Fruit fly (Drosophila melanogaster) whole organism, embryonic: Measurements from ENCODE around the gene Spec2.

Experiments used
- Abd-B ChIP-seq: fragments of 200-800 bp; sonication (Bioruptor generic); optimal IDR thresholded peaks from 2 replicates; lab custom pipeline; 2018; ENCODE audit warnings: missing biosample characterization, mild to moderate bottlenecking, missing genetic modification characterization, moderate library complexity
- Awh ChIP-seq: fragments of 200-800 bp; sonication (Bioruptor generic); IDR thresholded peaks from 2 replicates; pipeline ENCODE4, ENCODE4 v1.3.6; 2022; ENCODE audit warnings: missing biosample characterization, missing genetic modification characterization
- CG12659 ChIP-seq: fragments of 200-800 bp; sonication (Bioruptor generic); optimal IDR thresholded peaks from 3 replicates; lab custom pipeline; 2017; ENCODE audit warnings: mild to moderate bottlenecking, missing biosample characterization, missing genetic modification reagents, missing genetic modification characterization
- CG12942 ChIP-seq: fragments of 200-800 bp; sonication (Bioruptor generic); optimal IDR thresholded peaks from 3 replicates; lab custom pipeline; 2016; ENCODE audit warnings: missing biosample characterization, missing genetic modification characterization
- CG14860 ChIP-seq: fragments of 200-800 bp; sonication (Bioruptor generic); IDR thresholded peaks from 3 replicates; pipeline ENCODE4 v1.3.6; 2022; ENCODE audit warnings: missing biosample characterization, missing genetic modification characterization; ENCODE audit not compliant: partially characterized antibody
- CG15601 ChIP-seq: fragments of 200-800 bp; sonication (Bioruptor generic); optimal IDR thresholded peaks from 3 replicates; lab custom pipeline; 2019; ENCODE audit warnings: missing biosample characterization, mild to moderate bottlenecking, missing genetic modification characterization, moderate library complexity
- CG15696 ChIP-seq: fragments of 200-800 bp; sonication (Bioruptor generic); optimal IDR thresholded peaks from 2 replicates; lab custom pipeline; 2019; ENCODE audit warnings: missing biosample characterization, mild to moderate bottlenecking, missing genetic modification characterization, moderate library complexity
- CG17385 ChIP-seq: fragments of 200-800 bp; sonication (Bioruptor generic); optimal IDR thresholded peaks from 3 replicates; lab custom pipeline; 2018; ENCODE audit warnings: missing biosample characterization, mild to moderate bottlenecking, missing genetic modification characterization
- CG17802 ChIP-seq: fragments of 200-800 bp; sonication (Bioruptor generic); optimal IDR thresholded peaks from 2 replicates; lab custom pipeline; 2018; ENCODE audit warnings: missing biosample characterization, mild to moderate bottlenecking, missing genetic modification characterization, moderate library complexity
- CG2875 ChIP-seq: fragments of 200-800 bp; sonication (Bioruptor generic); optimal IDR thresholded peaks from 2 replicates; lab custom pipeline; 2017; ENCODE audit warnings: missing biosample characterization, mild to moderate bottlenecking, missing genetic modification characterization, missing genetic modification reagents
- CG3726 ChIP-seq: fragments of 200-800 bp; sonication (Bioruptor generic); IDR thresholded peaks from 3 replicates; pipeline ENCODE4, ENCODE4 v1.3.6; 2022; ENCODE audit warnings: missing biosample characterization, missing genetic modification characterization
- CG4404 ChIP-seq: fragments of 200-800 bp; sonication (Bioruptor generic); IDR thresholded peaks from 2 replicates; pipeline ENCODE4 v1.3.6; 2022; ENCODE audit warnings: missing biosample characterization, missing genetic modification characterization
- CG5953 ChIP-seq: fragments of 200-800 bp; sonication (Bioruptor generic); IDR thresholded peaks from 2 replicates; pipeline ENCODE4 v1.3.6; 2022; ENCODE audit warnings: missing biosample characterization, missing genetic modification characterization
- CG6813 ChIP-seq: fragments of 200-800 bp; sonication (Bioruptor generic); optimal IDR thresholded peaks from 2 replicates; lab custom pipeline; 2017; ENCODE audit warnings: missing biosample characterization, missing genetic modification characterization, mild to moderate bottlenecking, moderate library complexity, missing genetic modification reagents
- CG7271 ChIP-seq: fragments of 200-800 bp; sonication (Bioruptor generic); optimal IDR thresholded peaks from 2 replicates; lab custom pipeline; 2018; ENCODE audit warnings: missing biosample characterization, mild to moderate bottlenecking, missing genetic modification characterization, moderate library complexity
- CG8359 ChIP-seq: fragments of 200-800 bp; sonication (Bioruptor generic); optimal IDR thresholded peaks from 2 replicates; lab custom pipeline; 2017; ENCODE audit warnings: missing biosample characterization, mild to moderate bottlenecking, missing genetic modification characterization, borderline replicate concordance
- CG8478 ChIP-seq: fragments of >200 bp; optimal IDR thresholded peaks from 2 replicates; lab custom pipeline; 2018
- CG8924 ChIP-seq: fragments of 200-800 bp; optimal IDR thresholded peaks from 3 replicates; lab custom pipeline; 2019; ENCODE audit warnings: missing biosample characterization, mild to moderate bottlenecking, missing genetic modification characterization, moderate library complexity
- CG9876 ChIP-seq: fragments of 200-800 bp; sonication (Bioruptor generic); optimal IDR thresholded peaks from 2 replicates; lab custom pipeline; 2016; ENCODE audit warnings: missing biosample characterization, missing genetic modification characterization
- CG9932 ChIP-seq: fragments of 200-800 bp; sonication (Bioruptor generic); IDR thresholded peaks from 2 replicates; pipeline ENCODE4 v1.3.6; 2022; ENCODE audit warnings: missing biosample characterization, missing genetic modification characterization
- CrebB ChIP-seq: fragments of 200-800 bp; sonication (Bioruptor generic); optimal IDR thresholded peaks from 3 replicates; lab custom pipeline; 2018; ENCODE audit warnings: missing biosample characterization, mild to moderate bottlenecking, missing genetic modification characterization
- D ChIP-seq, 2 experiments: fragments of 200-800 bp in 1 of 2; fragments of >200 bp in 1 of 2; sonication (Bioruptor generic) in 1 of 2; optimal IDR thresholded peaks; 2 replicates in 1 of 2; 3 replicates in 1 of 2; lab custom pipeline; 2017; ENCODE audit warnings: mild to moderate bottlenecking in 1 of 2, missing biosample characterization in 1 of 2, missing genetic modification characterization in 1 of 2, missing genetic modification reagents in 1 of 2
- Dek ChIP-seq: fragments of 200-800 bp; sonication (Bioruptor generic); optimal IDR thresholded peaks from 3 replicates; lab custom pipeline; 2019; ENCODE audit warnings: missing biosample characterization, mild to moderate bottlenecking, missing genetic modification characterization, moderate library complexity
- Dp ChIP-seq: fragments of 200-800 bp; sonication (Bioruptor generic); optimal IDR thresholded peaks from 2 replicates; lab custom pipeline; 2018; ENCODE audit warnings: missing biosample characterization, mild to moderate bottlenecking, missing genetic modification characterization, moderate library complexity
- Elba2 ChIP-seq: fragments of 200-800 bp; sonication (Bioruptor generic); optimal IDR thresholded peaks from 3 replicates; lab custom pipeline; 2016; ENCODE audit warnings: missing biosample characterization, missing genetic modification characterization
- Fer3 ChIP-seq: fragments of 200-800 bp; sonication (Bioruptor generic); optimal IDR thresholded peaks from 2 replicates; lab custom pipeline; 2018; ENCODE audit warnings: missing biosample characterization, mild to moderate bottlenecking, missing genetic modification characterization, moderate library complexity
- H15 ChIP-seq: fragments of 200-800 bp; sonication (Bioruptor generic); IDR thresholded peaks from 3 replicates; pipeline ENCODE4 v1.3.6; 2022; ENCODE audit warnings: missing biosample characterization, missing genetic modification characterization
- Poxn ChIP-seq: fragments of 200-800 bp; sonication (Bioruptor generic); IDR thresholded peaks from 2 replicates; pipeline ENCODE4 v1.3.6; 2022; ENCODE audit warnings: missing biosample characterization, missing genetic modification characterization
- Sry-β ChIP-seq: fragments of 200-800 bp; sonication (Bioruptor generic); optimal IDR thresholded peaks from 2 replicates; lab custom pipeline; 2018; ENCODE audit warnings: missing biosample characterization, mild to moderate bottlenecking, missing genetic modification characterization, moderate library complexity
- Xbp1 ChIP-seq: fragments of 200-800 bp; sonication (Bioruptor generic); optimal IDR thresholded peaks from 3 replicates; lab custom pipeline; 2016; ENCODE audit warnings: missing biosample characterization, mild to moderate bottlenecking, missing genetic modification characterization
- caup ChIP-seq: fragments of 200-800 bp; sonication (Bioruptor generic); optimal IDR thresholded peaks from 3 replicates; lab custom pipeline; 2017; ENCODE audit warnings: missing biosample characterization, mild to moderate bottlenecking, missing genetic modification characterization, moderate library complexity; ENCODE audit not compliant: severe bottlenecking
- chn ChIP-seq: fragments of 200-800 bp; sonication (Bioruptor generic); optimal IDR thresholded peaks from 2 replicates; lab custom pipeline; 2016; ENCODE audit warnings: missing biosample characterization, missing genetic modification characterization
- dysf ChIP-seq: fragments of 200-800 bp; sonication (Bioruptor generic); IDR thresholded peaks from 3 replicates; pipeline ENCODE4 v1.3.6; 2022; ENCODE audit warnings: missing biosample characterization, missing genetic modification characterization
- esg ChIP-seq: fragments of 200-800 bp; sonication (Bioruptor generic); conservative IDR thresholded peaks from 2 replicates; pipeline ENCODE4 v1.3.6; 2022; ENCODE audit warnings: missing biosample characterization, missing genetic modification characterization
- eve ChIP-seq, 2 experiments: fragments of >200 bp; optimal IDR thresholded peaks; 2 replicates each; lab custom pipeline; 2017; ENCODE audit warnings: missing biosample characterization in 2 of 2, missing genetic modification characterization in 2 of 2
- fd64A ChIP-seq: fragments of 200-800 bp; sonication (Bioruptor generic); optimal IDR thresholded peaks from 3 replicates; lab custom pipeline; 2018; ENCODE audit warnings: missing biosample characterization, mild to moderate bottlenecking, missing genetic modification characterization
- fru ChIP-seq: fragments of >200 bp; optimal IDR thresholded peaks from 2 replicates; lab custom pipeline; 2017
- gce ChIP-seq: fragments of 200-800 bp; sonication (Bioruptor generic); IDR thresholded peaks from 3 replicates; pipeline ENCODE4 v1.3.6; 2022; ENCODE audit warnings: missing biosample characterization, missing genetic modification characterization
- inv ChIP-seq: fragments of 200-800 bp; sonication (Bioruptor generic); IDR thresholded peaks from 2 replicates; pipeline ENCODE4 v1.3.6; 2022; ENCODE audit warnings: missing biosample characterization, missing genetic modification characterization; ENCODE audit not compliant: partially characterized antibody
- lbe ChIP-seq: fragments of 200-800 bp; sonication (Bioruptor generic); optimal IDR thresholded peaks from 2 replicates; lab custom pipeline; 2016; ENCODE audit warnings: missing biosample characterization, mild to moderate bottlenecking, missing genetic modification characterization
- lmd ChIP-seq: fragments of 200-800 bp; sonication (Bioruptor generic); IDR thresholded peaks from 2 replicates; pipeline ENCODE4 v1.3.6; 2022; ENCODE audit warnings: missing biosample characterization, missing genetic modification characterization
- mam ChIP-seq: fragments of 200-800 bp; sonication (Bioruptor generic); optimal IDR thresholded peaks from 3 replicates; lab custom pipeline; 2016; ENCODE audit warnings: missing biosample characterization, missing genetic modification characterization
- ro ChIP-seq: fragments of 200-800 bp; sonication (Bioruptor generic); IDR thresholded peaks from 2 replicates; pipeline ENCODE4 v1.3.6; 2022; ENCODE audit warnings: missing biosample characterization, missing genetic modification characterization
- sd ChIP-seq: fragments of 200-800 bp; sonication (Bioruptor generic); optimal IDR thresholded peaks from 3 replicates; lab custom pipeline; 2018; ENCODE audit warnings: missing biosample characterization, mild to moderate bottlenecking, missing genetic modification characterization, moderate library complexity
- sob ChIP-seq: fragments of 200-800 bp; sonication (Bioruptor generic); IDR thresholded peaks from 2 replicates; pipeline ENCODE4 v1.3.6; 2022; ENCODE audit warnings: missing biosample characterization, missing genetic modification characterization
- unpg ChIP-seq: fragments of 200-800 bp; sonication (Bioruptor generic); optimal IDR thresholded peaks from 3 replicates; lab custom pipeline; 2018; ENCODE audit warnings: missing biosample characterization, mild to moderate bottlenecking, missing genetic modification characterization, moderate library complexity
- vfl ChIP-seq: fragments of 200-800 bp; sonication (Bioruptor generic); optimal IDR thresholded peaks from 2 replicates; lab custom pipeline; 2016; ENCODE audit warnings: missing biosample characterization, missing genetic modification characterization
- wek ChIP-seq: fragments of 200-800 bp; sonication (Bioruptor generic); optimal IDR thresholded peaks from 3 replicates; lab custom pipeline; 2018; ENCODE audit warnings: missing biosample characterization, mild to moderate bottlenecking, missing genetic modification characterization, moderate library complexity
- z ChIP-seq: fragments of 200-800 bp; sonication (Bioruptor generic); IDR thresholded peaks from 3 replicates; pipeline ENCODE4 v1.3.6; 2022; ENCODE audit warnings: missing biosample characterization, missing genetic modification characterization
- zen ChIP-seq: fragments of 200-800 bp; sonication (Bioruptor generic); optimal IDR thresholded peaks from 3 replicates; lab custom pipeline; 2018; ENCODE audit warnings: missing biosample characterization, mild to moderate bottlenecking, missing genetic modification characterization, moderate library complexity

Spec2 gene

dm6 chr3R:5591398-5591853 lies 32.5 kb downstream of the Spec2 start, which contains the start of the genes noi and Vha26 (continued):
- peak; percentile 38 for TF ChIP-seq Xbp1 (GFP tag; lab: Kevin White, UChicago)
- TF ChIP-seq Elba2 (GFP tag; lab: Kevin White, UChicago) = no peak
- no peak for TF ChIP-seq CG8478 (lab: Kevin White, UChicago)
- no peak for TF ChIP-seq chn (GFP tag; lab: Kevin White, UChicago)
- TF ChIP-seq CG5953 (GFP tag; lab: Robert Waterston, UW) = no peak
- no peak for TF ChIP-seq CG17385 (GFP tag; lab: Kevin White, UChicago)
- TF ChIP-seq CG2875 = peak; percentile 12
- no peak for TF ChIP-seq CrebB (tag; lab: Kevin White, UChicago)
- TF ChIP-seq z (GFP tag; lab: Robert Waterston, UW) = no peak
- TF ChIP-seq vfl = no peak
- TF ChIP-seq eve (GFP tag; optimal IDR thresholded peaks at IDR 0.05; lab: Kevin White, UChicago) = no peak
- TF ChIP-seq CG15696 = peak; percentile 56
- TF ChIP-seq lmd (GFP tag; lab: Robert Waterston, UW) = no peak
- no peak for TF ChIP-seq H15
- no peak for TF ChIP-seq CG8924 (tag; lab: Kevin White, UChicago)
- TF ChIP-seq CG9932 (GFP tag; lab: Robert Waterston, UW) = peak; percentile 61; the same call in 1 of the 2 replicates
- peak; percentile 65 for TF ChIP-seq mam (GFP tag; lab: Kevin White, UChicago)
- no peak for TF ChIP-seq CG3726 (GFP tag; lab: Robert Waterston, UW)
- TF ChIP-seq Poxn (GFP tag; lab: Robert Waterston, UW) = no peak
- no peak for TF ChIP-seq Dek (tag; lab: Kevin White, UChicago)
- no peak for TF ChIP-seq wek (GFP tag; lab: Kevin White, UChicago)
- no peak for TF ChIP-seq CG9876 (GFP tag; lab: Kevin White, UChicago)
- no peak for TF ChIP-seq CG4404 (GFP tag; lab: Robert Waterston, UW)
- TF ChIP-seq sob = 0 out of 2 replicates have a peak, but pooled peaks have one; percentile 43
- TF ChIP-seq Awh (GFP tag; lab: Robert Waterston, UW) = no peak
- no peak for TF ChIP-seq fru
- TF ChIP-seq inv = peak; percentile 53; the same call in 1 of the 2 replicates
- TF ChIP-seq CG7271 = no peak
- no peak for TF ChIP-seq fd64A (GFP tag; lab: Kevin White, UChicago)
- TF ChIP-seq Sry-β (GFP tag; lab: Kevin White, UChicago) = peak; percentile 18
- TF ChIP-seq CG17802 (tag; lab: Kevin White, UChicago) = peak; percentile 94
- peak; percentile 32 for TF ChIP-seq Dp (GFP tag; lab: Kevin White, UChicago)
- no peak for TF ChIP-seq CG6813
- TF ChIP-seq Abd-B (GFP tag; lab: Kevin White, UChicago) = no peak
- no peak for TF ChIP-seq ro (GFP tag; lab: Robert Waterston, UW)
- TF ChIP-seq esg (GFP tag; lab: Robert Waterston, UW) = no peak
- TF ChIP-seq CG12659 (GFP tag; lab: Kevin White, UChicago) = peak; percentile 81
- TF ChIP-seq caup (GFP tag; lab: Kevin White, UChicago) = peak; percentile 31
- TF ChIP-seq CG8359 (GFP tag; lab: Kevin White, UChicago) = no peak
- TF ChIP-seq CG12942 = no peak
- TF ChIP-seq Fer3 (tag; lab: Kevin White, UChicago) = peak; percentile 19
- no peak for TF ChIP-seq unpg (GFP tag; lab: Kevin White, UChicago)
- no peak for TF ChIP-seq sd
- TF ChIP-seq zen (tag; lab: Kevin White, UChicago) = peak; percentile 76
- 0 out of 3 replicates have a peak, but pooled peaks have one; percentile 35 for TF ChIP-seq dysf
- peak; percentile 36; the same call in 1 of the 3 replicates for TF ChIP-seq CG14860
- no peak for TF ChIP-seq gce
- TF ChIP-seq lbe (GFP tag; lab: Kevin White, UChicago) = no peak
- no peak for TF ChIP-seq D (optimal IDR thresholded peaks at IDR 0.05; lab: Kevin White, UChicago)
- TF ChIP-seq D (GFP tag; optimal IDR thresholded peaks at IDR 0.05; lab: Kevin White, UChicago) = no peak
- peak; percentile 68 for TF ChIP-seq CG15601
